Worm (Caenorhabditis elegans) whole organism, L1 larva: ENCODE results near the gene skr-10.
A peak's percentile ranks its signal among the peaks of the same experiment; 100 is the strongest.
"Not testable (repeated sequence)": the region's sequence is repeated elsewhere in the genome, so short reads cannot be mapped to it uniquely, and the experiment has no call there.

Experiments used
- Y116A8C.19 ChIP-seq: sonication (generic microtip); optimal IDR thresholded peaks from 2 replicates; lab custom pipeline; 2016; ENCODE audit warnings: missing compliant biosample characterization, missing genetic modification characterization, borderline replicate concordance
- aly-2 ChIP-seq: fragments of 150-350 bp; optimal IDR thresholded peaks from 2 replicates; lab custom pipeline; 2014; ENCODE audit warnings: missing biosample characterization, missing genetic modification characterization
- ama-1 ChIP-seq: fragments of 150-350 bp; optimal IDR thresholded peaks from 2 replicates; lab custom pipeline; 2014
- blmp-1 ChIP-seq: fragments of 150-350 bp; optimal IDR thresholded peaks from 2 replicates; lab custom pipeline; 2014; ENCODE audit warnings: missing biosample characterization, missing genetic modification characterization
- ceh-8 ChIP-seq: fragments of 200-800 bp; sonication (Bioruptor generic); optimal IDR thresholded peaks from 2 replicates; lab custom pipeline; 2018; ENCODE audit warnings: mild to moderate bottlenecking, missing genetic modification characterization, moderate library complexity, missing compliant biosample characterization
- ceh-82 ChIP-seq, 3 experiments: fragments of 150-350 bp in 1 of 3; sonication (generic microtip) in 2 of 3; optimal IDR thresholded peaks; 2 replicates each; lab custom pipeline; 2014 to 2017; ENCODE audit warnings: missing biosample characterization in 3 of 3, missing genetic modification characterization in 3 of 3
- ceh-88 ChIP-seq: fragments of 200-800 bp; sonication (Bioruptor generic); IDR thresholded peaks from 2 replicates; pipeline ENCODE4 v1.3.6; 2022; ENCODE audit warnings: missing genetic modification characterization, missing compliant biosample characterization
- ces-1 ChIP-seq: fragments of 150-350 bp; optimal IDR thresholded peaks from 2 replicates; lab custom pipeline; 2014; ENCODE audit warnings: missing biosample characterization, missing genetic modification reagents, missing genetic modification characterization
- dpl-1 ChIP-seq, 3 experiments: fragments of 150-350 bp in 2 of 3; sonication (generic microtip) in 1 of 3; optimal IDR thresholded peaks; 2 replicates each; lab custom pipeline; 2014 to 2017; ENCODE audit warnings: missing biosample characterization in 3 of 3, missing genetic modification characterization in 3 of 3, missing genetic modification reagents in 3 of 3
- efl-1 ChIP-seq, 4 experiments: fragments of 150-350 bp; optimal IDR thresholded peaks in 3 of 4; peaks in 1 of 4; 1 replicate in 1 of 4; 2 replicates in 3 of 4; lab custom pipeline; 2014; ENCODE audit warnings: missing biosample characterization in 2 of 4, missing genetic modification characterization in 2 of 4, missing genetic modification reagents in 2 of 4
- efl-3 ChIP-seq: fragments of 200-800 bp; sonication (Bioruptor generic); optimal IDR thresholded peaks from 2 replicates; lab custom pipeline; 2018; ENCODE audit warnings: mild to moderate bottlenecking, missing genetic modification characterization, missing compliant biosample characterization
- egl-27 ChIP-seq, 2 experiments: fragments of 150-350 bp in 1 of 2; sonication (generic microtip); optimal IDR thresholded peaks; 3 replicates each; lab custom pipeline; 2017 to 2018; ENCODE audit warnings: missing biosample characterization in 2 of 2, missing genetic modification characterization in 2 of 2, missing genetic modification reagents in 2 of 2
- fkh-8 ChIP-seq: sonication (generic microtip); optimal IDR thresholded peaks from 2 replicates; lab custom pipeline; 2016; ENCODE audit warnings: mild to moderate bottlenecking, missing genetic modification characterization, missing compliant biosample characterization
- hlh-17 ChIP-seq: fragments of 200-800 bp; sonication (Bioruptor generic); optimal IDR thresholded peaks from 2 replicates; lab custom pipeline; 2018; ENCODE audit warnings: missing genetic modification characterization, mild to moderate bottlenecking, missing compliant biosample characterization, moderate library complexity, borderline replicate concordance
- isw-1 ChIP-seq: fragments of 200-800 bp; sonication (Bioruptor generic); IDR thresholded peaks from 2 replicates; pipeline ENCODE4 v1.3.6; 2022; ENCODE audit warnings: missing genetic modification characterization, missing compliant biosample characterization
- lin-13 ChIP-seq: fragments of 150-350 bp; optimal IDR thresholded peaks from 2 replicates; lab custom pipeline; 2014; ENCODE audit warnings: missing biosample characterization, missing genetic modification reagents, missing genetic modification characterization
- lin-15B ChIP-seq: fragments of 150-350 bp; sonication (generic microtip); optimal IDR thresholded peaks from 3 replicates; lab custom pipeline; 2014; ENCODE audit warnings: missing biosample characterization, missing genetic modification characterization
- lin-39 ChIP-seq: fragments of 150-350 bp; optimal IDR thresholded peaks from 2 replicates; lab custom pipeline; 2014; ENCODE audit warnings: missing biosample characterization, missing genetic modification reagents, missing genetic modification characterization
- lir-3 ChIP-seq: sonication (generic microtip); optimal IDR thresholded peaks from 2 replicates; lab custom pipeline; 2016; ENCODE audit warnings: mild to moderate bottlenecking, missing genetic modification characterization, moderate library complexity, missing compliant biosample characterization; ENCODE audit not compliant: poor library complexity
- mdl-1 ChIP-seq, 2 experiments: fragments of 150-350 bp; optimal IDR thresholded peaks; 2 replicates each; lab custom pipeline; 2014 to 2017; ENCODE audit warnings: missing biosample characterization in 2 of 2, missing genetic modification characterization in 2 of 2, inconsistent platforms in 1 of 2
- nhr-11 ChIP-seq: fragments of 150-350 bp; optimal IDR thresholded peaks from 2 replicates; lab custom pipeline; 2014; ENCODE audit warnings: missing biosample characterization, missing genetic modification characterization
- nhr-19 ChIP-seq: fragments of 200-800 bp; sonication (Bioruptor generic); conservative IDR thresholded peaks from 2 replicates; pipeline ENCODE4 v1.3.6; 2022; ENCODE audit warnings: missing genetic modification characterization, missing compliant biosample characterization
- nhr-20 ChIP-seq: sonication (generic microtip); optimal IDR thresholded peaks from 2 replicates; lab custom pipeline; 2016; ENCODE audit warnings: mild to moderate bottlenecking, missing genetic modification characterization, missing compliant biosample characterization
- nhr-237 ChIP-seq: fragments of 150-350 bp; optimal IDR thresholded peaks from 2 replicates; lab custom pipeline; 2014; ENCODE audit warnings: missing biosample characterization, missing genetic modification characterization
- nhr-77 ChIP-seq: fragments of 150-350 bp; optimal IDR thresholded peaks from 2 replicates; lab custom pipeline; 2014; ENCODE audit warnings: missing biosample characterization, missing genetic modification characterization
- pag-3 ChIP-seq: sonication (generic microtip); optimal IDR thresholded peaks from 2 replicates; lab custom pipeline; 2017; ENCODE audit warnings: missing genetic modification characterization, mild to moderate bottlenecking, missing compliant biosample characterization, antibody characterized with exemption, borderline replicate concordance; ENCODE audit not compliant: insufficient read depth
- snpc-4 ChIP-seq: fragments of 150-350 bp; optimal IDR thresholded peaks from 2 replicates; lab custom pipeline; 2014; ENCODE audit warnings: missing biosample characterization, missing genetic modification characterization
- sptf-1 ChIP-seq: fragments of 150-350 bp; optimal IDR thresholded peaks from 2 replicates; lab custom pipeline; 2014; ENCODE audit warnings: missing biosample characterization, missing genetic modification characterization
- swsn-7 ChIP-seq: sonication (generic microtip); optimal IDR thresholded peaks from 2 replicates; lab custom pipeline; 2016; ENCODE audit warnings: missing genetic modification characterization, missing compliant biosample characterization
- unc-130 ChIP-seq: fragments of 150-350 bp; optimal IDR thresholded peaks from 2 replicates; lab custom pipeline; 2017; ENCODE audit warnings: missing biosample characterization, missing genetic modification characterization, inconsistent platforms
- unc-86 ChIP-seq: sonication (generic microtip); optimal IDR thresholded peaks from 2 replicates; lab custom pipeline; 2016; ENCODE audit warnings: missing genetic modification characterization, missing compliant biosample characterization
- xbp-1 ChIP-seq: sonication (generic microtip); optimal IDR thresholded peaks from 2 replicates; lab custom pipeline; 2016; ENCODE audit warnings: missing genetic modification characterization, missing compliant biosample characterization
- zag-1 ChIP-seq: fragments of 150-350 bp; optimal IDR thresholded peaks from 2 replicates; lab custom pipeline; 2014; ENCODE audit warnings: missing biosample characterization, missing genetic modification characterization
- zip-4 ChIP-seq: fragments of 200-800 bp; sonication (Bioruptor generic); optimal IDR thresholded peaks from 2 replicates; lab custom pipeline; 2018; ENCODE audit warnings: mild to moderate bottlenecking, missing genetic modification characterization, moderate library complexity, missing compliant biosample characterization
- ztf-11 ChIP-seq, 2 experiments: sonication (generic microtip); optimal IDR thresholded peaks; 2 replicates each; lab custom pipeline; 2016 to 2017; ENCODE audit warnings: missing genetic modification characterization in 2 of 2, missing biosample characterization in 1 of 2, missing compliant biosample characterization in 1 of 2
- ztf-4 ChIP-seq: fragments of 150-350 bp; optimal IDR thresholded peaks from 2 replicates; lab custom pipeline; 2014; ENCODE audit warnings: missing biosample characterization, missing genetic modification characterization

The skr-10 gene

DNA sequence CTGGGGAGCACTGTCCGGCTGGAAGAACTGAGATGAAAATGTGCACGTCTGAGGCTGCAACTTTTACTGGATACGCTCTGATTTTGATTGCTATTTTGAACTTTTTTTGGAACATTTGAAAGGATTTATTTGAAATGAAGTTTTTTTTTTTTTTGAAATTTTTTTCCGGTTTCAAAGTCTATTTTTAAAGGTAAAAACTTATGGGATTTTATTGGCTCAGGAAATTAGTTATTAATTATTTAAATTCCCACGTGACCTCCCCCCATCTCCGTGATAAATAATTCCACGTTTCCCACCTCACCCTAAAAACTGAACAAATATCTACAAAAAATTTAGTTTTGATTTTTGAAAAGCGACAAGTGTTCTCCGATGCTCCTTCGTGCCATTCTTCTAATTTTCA, 17.7 kb downstream of the skr-10 start, which contains the start of gene Y105C5B.18:
Gene Y105C5B.18, plus strand, starts transcription at position 301 of the 400 bp plus-strand sequence.
- no peak for TF ChIP-seq sptf-1 (tag; lab: Kevin White, UChicago)
- TF ChIP-seq unc-130 (tag; lab: Kevin White, UChicago), result no peak
- no peak for TF ChIP-seq ceh-82 (tag; optimal IDR thresholded peaks at IDR 0.05; lab: Kevin White, UChicago)

ce11 chrIV:15979610-15980009, 33.0 kb downstream of the skr-10 start:
- TF ChIP-seq efl-1 (optimal IDR thresholded peaks at IDR 0.05; lab: Kevin White, UChicago), result not testable (repeated sequence)
- peak in 1 of 2 experiments; percentile 46 for TF ChIP-seq efl-1 (GFP tag; optimal IDR thresholded peaks at IDR 0.05 in 1 of 2; lab: Kevin White, UChicago)
- TF ChIP-seq, all 84 proteins: peak for 1; not testable (repeated sequence) for 83

DNA sequence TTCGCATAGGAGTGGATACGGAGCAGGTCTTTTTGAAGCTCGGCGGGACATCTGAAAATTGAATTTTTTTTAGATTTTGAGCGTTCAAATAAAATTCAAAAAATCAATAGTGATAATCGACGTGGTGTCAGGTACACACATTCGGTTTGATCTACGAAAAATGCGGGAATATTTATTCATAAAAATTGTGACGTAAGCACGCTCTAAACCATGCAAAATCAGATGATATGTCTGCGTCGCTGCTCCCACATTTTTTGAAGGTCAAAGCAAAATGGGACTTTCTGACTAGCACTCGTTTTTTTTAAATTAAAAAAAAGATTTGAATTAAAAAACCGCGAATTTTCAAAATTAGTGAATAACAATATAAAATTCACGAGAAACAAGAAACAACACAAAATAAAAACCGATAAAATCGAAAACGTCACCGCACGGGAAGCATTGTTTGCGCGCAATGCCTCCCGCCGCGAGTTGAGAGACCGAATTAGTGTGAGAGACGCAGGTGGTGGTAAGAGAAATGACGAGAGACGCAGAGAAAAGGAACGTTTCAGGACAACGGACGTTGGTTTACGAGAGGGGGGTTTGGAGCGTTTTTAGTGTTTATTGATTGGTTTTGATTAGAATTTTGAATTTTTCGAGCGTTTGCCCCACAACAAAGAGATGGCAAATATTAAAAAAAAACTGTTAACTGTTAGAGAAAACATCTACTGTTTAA, 37.5 kb downstream of the skr-10 start, which contains the start of gene Y105C5B.19:
Gene Y105C5B.19, minus strand, starts transcription at position 51 of the 712 bp plus-strand sequence.
- TF ChIP-seq ztf-4 (tag; lab: Kevin White, UChicago) (no peak), zag-1 (tag; lab: Kevin White, UChicago) (no peak), efl-3 (GFP tag; lab: Kevin White, UChicago) (no peak), hlh-17 (no peak), egl-27 (tag; optimal IDR thresholded peaks at IDR 0.05; lab: Kevin White, UChicago) (no peak), pag-3 (tag; lab: Kevin White, UChicago) (no peak), ama-1 (lab: Kevin White, UChicago) (no peak), Y116A8C.19 (tag; lab: Kevin White, UChicago) (no peak), unc-130 (tag; lab: Kevin White, UChicago) (no peak), xbp-1 (tag; lab: Kevin White, UChicago) (peak; percentile 8), nhr-11 (tag; lab: Kevin White, UChicago) (no peak), efl-1 (optimal IDR thresholded peaks at IDR 0.05; lab: Kevin White, UChicago) (peak; percentile 41 to 60), efl-1 (GFP tag; optimal IDR thresholded peaks at IDR 0.05 in 1 of 2; lab: Kevin White, UChicago) (no peak), nhr-19 (GFP tag; lab: Robert Waterston, UW) (no peak), aly-2 (tag; lab: Kevin White, UChicago) (no peak), lin-39 (tag; lab: Kevin White, UChicago) (no peak), lin-15B (tag; lab: Kevin White, UChicago) (no peak), isw-1 (GFP tag; lab: Robert Waterston, UW) (peak; percentile 6; the same call in 1 of the 2 replicates), snpc-4 (peak; percentile 2), unc-86 (tag; lab: Kevin White, UChicago) (no peak), lin-13 (peak; percentile 1), nhr-237 (tag; lab: Kevin White, UChicago) (no peak), zip-4 (GFP tag; lab: Kevin White, UChicago) (no peak), ceh-8 (GFP tag; lab: Kevin White, UChicago) (no peak), ztf-11 (tag; optimal IDR thresholded peaks at IDR 0.05; lab: Kevin White, UChicago) (peak in 1 of 2 experiments; percentile 23), nhr-20 (tag; lab: Kevin White, UChicago) (peak; percentile 33), mdl-1 (tag; optimal IDR thresholded peaks at IDR 0.05; lab: Kevin White, UChicago) (peak in 1 of 2 experiments; percentile 11), dpl-1 (GFP tag; optimal IDR thresholded peaks at IDR 0.05; lab: Kevin White, UChicago) (peak in 2 of 3 experiments; percentile 7 to 27), nhr-77 (peak; percentile 9), lir-3 (tag; lab: Kevin White, UChicago) (no peak), fkh-8 (no peak), ces-1 (GFP tag; lab: Kevin White, UChicago) (no peak), swsn-7 (tag; lab: Kevin White, UChicago) (peak; percentile 10), blmp-1 (tag; lab: Kevin White, UChicago) (peak; percentile 36), ceh-88 (GFP tag; lab: Robert Waterston, UW) (no peak)
